Worm (Caenorhabditis elegans): ENCODE results near the gene Y72A10A.1.

The Y72A10A.1 gene

DNA sequence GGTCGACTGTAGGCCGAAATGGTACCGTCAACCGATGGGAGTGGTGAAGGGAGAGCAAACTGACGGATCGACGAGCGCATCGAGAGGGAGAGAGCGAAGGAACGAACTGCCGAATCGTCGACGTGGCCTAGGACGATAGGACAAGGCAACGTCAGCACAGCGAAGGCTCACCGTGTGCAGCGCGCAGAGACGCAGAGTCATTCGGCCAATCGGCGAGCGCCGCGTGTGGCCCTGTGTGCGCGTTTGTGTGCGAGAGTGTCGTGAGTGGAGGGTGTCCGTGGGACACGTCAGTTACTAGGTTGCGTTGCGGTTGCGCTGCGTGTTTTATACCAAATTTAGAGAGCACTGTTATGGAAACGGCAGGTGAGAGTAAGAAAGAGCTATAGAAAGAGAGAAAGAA lies 46.2 kb downstream of the Y72A10A.1 start, which contains the start of gene hsp-3 (continued):
- TF ChIP-seq Y22D7AL.16 (tag; optimal IDR thresholded peaks at IDR 0.05) (no peak), sox-4 (tag; optimal IDR thresholded peaks at IDR 0.05) (no peak), pat-9 (tag; optimal IDR thresholded peaks at IDR 0.05) (peak; percentile 52), ceh-30 (tag; optimal IDR thresholded peaks at IDR 0.05) (peak; percentile 59), ceh-18 (tag; optimal IDR thresholded peaks at IDR 0.05) (peak; percentile 79), nhr-232 (tag; optimal IDR thresholded peaks at IDR 0.05) (no peak), ref-2 (tag; optimal IDR thresholded peaks at IDR 0.05) (peak; percentile 97), F13H6.1 (tag; optimal IDR thresholded peaks at IDR 0.05) (peak; percentile 63), unc-3 (GFP tag; conservative IDR thresholded peaks at IDR 0.05) (no peak), unc-3 (tag; optimal IDR thresholded peaks at IDR 0.05) (no peak), lin-11 (tag; optimal IDR thresholded peaks at IDR 0.05) (no peak), ceh-19 (GFP tag; optimal IDR thresholded peaks at IDR 0.05) (peak; percentile 50), ceh-2 (tag; optimal IDR thresholded peaks at IDR 0.05) (peak; percentile 47), tbx-2 (tag; optimal IDR thresholded peaks at IDR 0.05) (peak; percentile 94), pros-1 (tag; optimal IDR thresholded peaks at IDR 0.05) (peak; percentile 85), hlh-8 (tag; optimal IDR thresholded peaks at IDR 0.05) (peak; percentile 54), npax-4 (tag; optimal IDR thresholded peaks at IDR 0.05) (no peak)

DNA sequence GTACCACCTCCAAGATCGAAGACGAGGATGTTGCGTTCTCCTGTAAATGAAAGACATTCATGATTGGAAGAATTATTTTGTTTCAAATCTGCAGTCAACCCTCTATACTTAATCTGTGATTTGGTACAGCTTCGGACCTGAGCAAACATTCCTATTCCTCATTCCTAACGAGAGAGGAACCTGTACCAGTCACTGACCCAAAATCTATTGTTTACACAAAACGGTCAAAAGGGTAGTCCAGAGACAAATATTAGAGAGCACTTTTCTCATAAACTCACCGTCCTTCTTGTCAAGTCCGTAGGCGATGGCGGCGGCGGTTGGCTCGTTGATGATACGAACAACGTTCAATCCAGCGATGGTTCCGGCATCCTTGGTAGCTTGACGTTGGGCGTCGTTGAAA lies 47.4 kb downstream of the Y72A10A.1 start:
- no peak for TF ChIP-seq ztf-16 (tag; optimal IDR thresholded peaks at IDR 0.05)
- no peak for TF ChIP-seq Y22D7AL.16 (tag; optimal IDR thresholded peaks at IDR 0.05)

DNA sequence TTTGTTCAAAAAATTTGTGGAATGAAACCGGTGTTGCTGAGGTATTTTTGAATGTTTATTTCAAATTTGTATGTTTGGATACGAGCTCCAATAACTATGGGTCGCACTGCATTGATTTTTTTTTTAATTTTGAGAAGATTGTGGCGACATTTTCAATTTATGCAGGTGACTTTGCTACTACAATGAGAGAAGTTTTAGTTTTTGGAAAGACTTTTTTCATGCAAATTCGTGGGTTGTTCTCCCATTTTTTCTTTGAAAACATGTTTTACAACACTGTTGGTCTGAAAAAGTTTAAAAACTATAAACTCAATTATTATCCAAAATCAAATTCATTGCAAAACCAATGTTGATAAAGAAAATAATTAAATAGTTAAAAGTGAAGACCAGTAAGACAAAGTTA lies 49.4 kb downstream of the Y72A10A.1 start:
- TF ChIP-seq unc-86 (tag; optimal IDR thresholded peaks at IDR 0.05) (no peak), madf-2 (tag; optimal IDR thresholded peaks at IDR 0.05) (no peak), nhr-11 (tag; optimal IDR thresholded peaks at IDR 0.05) (no peak), sdc-2 (tag; optimal IDR thresholded peaks at IDR 0.05) (no peak), T23F11.4 (GFP tag; optimal IDR thresholded peaks at IDR 0.05) (no peak), C08G9.2 (tag; optimal IDR thresholded peaks at IDR 0.05) (no peak), tbx-2 (tag; optimal IDR thresholded peaks at IDR 0.05) (no peak), sox-4 (tag; optimal IDR thresholded peaks at IDR 0.05) (no peak), fax-1 (tag; optimal IDR thresholded peaks at IDR 0.05) (no peak), F13H6.1 (tag; optimal IDR thresholded peaks at IDR 0.05) (no peak), ceh-2 (tag; optimal IDR thresholded peaks at IDR 0.05) (no peak), unc-55 (GFP tag; optimal IDR thresholded peaks at IDR 0.05) (no peak), unc-42 (tag; optimal IDR thresholded peaks at IDR 0.05) (no peak), pag-3 (tag; optimal IDR thresholded peaks at IDR 0.05; ENCODE audit: borderline replicate concordance) (no peak), ets-4 (tag; optimal IDR thresholded peaks at IDR 0.05) (no peak), zip-5 (tag; optimal IDR thresholded peaks at IDR 0.05) (no peak), elt-4 (tag; optimal IDR thresholded peaks at IDR 0.05) (no peak), mec-3 (tag; optimal IDR thresholded peaks at IDR 0.05; ENCODE audit: borderline replicate concordance) (no peak), pha-2 (tag; optimal IDR thresholded peaks at IDR 0.05) (no peak)

DNA sequence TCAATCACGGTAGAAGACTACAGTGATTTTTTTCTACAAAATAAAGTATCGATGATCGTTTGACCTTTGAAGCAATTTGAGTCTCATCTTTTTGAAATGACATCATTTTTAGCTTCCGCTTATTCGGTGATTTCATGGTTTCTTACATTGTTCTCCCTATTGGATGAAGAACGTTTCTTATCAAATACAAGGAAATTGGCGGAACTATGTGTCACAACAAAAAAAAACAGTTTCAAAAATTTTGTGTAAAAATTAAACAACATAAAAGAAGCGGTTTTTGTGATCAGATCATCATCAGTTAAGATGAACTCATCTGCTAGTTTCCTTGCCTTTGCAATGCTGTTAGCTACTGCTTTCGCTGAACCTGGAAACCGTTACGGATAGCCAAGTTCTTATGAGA lies 50.5 kb downstream of the Y72A10A.1 start, which contains the start of gene C45B2.8:
Gene C45B2.8 (plus strand): TSS at position 301 of the 400 bp plus-strand sequence.
- no peak for TF ChIP-seq ceh-31 (tag; optimal IDR thresholded peaks at IDR 0.05)
- no peak for TF ChIP-seq ceh-18 (tag; optimal IDR thresholded peaks at IDR 0.05)
- no peak for TF ChIP-seq K09A11.1 (tag; optimal IDR thresholded peaks at IDR 0.05; ENCODE audit: insufficient read depth)
- TF ChIP-seq ceh-34 (tag; optimal IDR thresholded peaks at IDR 0.05), result no peak
- no peak for TF ChIP-seq rnt-1 (tag; optimal IDR thresholded peaks at IDR 0.05)
- TF ChIP-seq C08G9.2 (tag; optimal IDR thresholded peaks at IDR 0.05), result no peak
- TF ChIP-seq fkh-6 (tag; optimal IDR thresholded peaks at IDR 0.05), result no peak
- no peak for TF ChIP-seq mec-3 (tag; optimal IDR thresholded peaks at IDR 0.05; ENCODE audit: borderline replicate concordance)
- no peak for TF ChIP-seq hlh-15 (tag; optimal IDR thresholded peaks at IDR 0.05)
- no peak for TF ChIP-seq lim-6 (tag; optimal IDR thresholded peaks at IDR 0.05)
- no peak for TF ChIP-seq T23F11.4 (GFP tag; optimal IDR thresholded peaks at IDR 0.05)

All from whole organism, late embryonic.